Fruit fly (Drosophila melanogaster): ENCODE results near the gene CG14147.

CG14147 gene

dm6 chr3L:10972348-10972747 is at the start of gene CG14147:
Gene CG14147 (plus strand): TSS chr3L:10972648.
- no peak for TF ChIP-seq tj (GFP tag; optimal IDR thresholded peaks at IDR 0.05)
- no peak for TF ChIP-seq kay (GFP tag; ENCODE audit: borderline replicate concordance)
- no peak for TF ChIP-seq cnc (optimal IDR thresholded peaks at IDR 0.05)
- no peak for TF ChIP-seq Clk (GFP tag; optimal IDR thresholded peaks at IDR 0.05)
- no peak for TF ChIP-seq Hr96 (GFP tag; optimal IDR thresholded peaks at IDR 0.05)
- no peak for TF ChIP-seq Crg-1 (GFP tag; optimal IDR thresholded peaks at IDR 0.05)
- no peak for TF ChIP-seq Mnt (GFP tag; optimal IDR thresholded peaks at IDR 0.05)
- no peak for TF ChIP-seq bab1 (GFP tag; optimal IDR thresholded peaks at IDR 0.05)
- TF ChIP-seq CG33017 (tag; optimal IDR thresholded peaks at IDR 0.05) = no peak
- no peak for TF ChIP-seq toe (GFP tag; optimal IDR thresholded peaks at IDR 0.05)
- no peak for TF ChIP-seq CG5204 (GFP tag; optimal IDR thresholded peaks at IDR 0.05)

dm6 chr3L:10922973-10923372 is 49.5 kb upstream of the CG14147 start:
- TF ChIP-seq toe (GFP tag; optimal IDR thresholded peaks at IDR 0.05) (no peak), CG7101 (tag; optimal IDR thresholded peaks at IDR 0.05) (no peak), Clk (GFP tag; optimal IDR thresholded peaks at IDR 0.05) (no peak), cnc (optimal IDR thresholded peaks at IDR 0.05) (no peak), CG12768 (GFP tag; optimal IDR thresholded peaks at IDR 0.05) (no peak)

DNA sequence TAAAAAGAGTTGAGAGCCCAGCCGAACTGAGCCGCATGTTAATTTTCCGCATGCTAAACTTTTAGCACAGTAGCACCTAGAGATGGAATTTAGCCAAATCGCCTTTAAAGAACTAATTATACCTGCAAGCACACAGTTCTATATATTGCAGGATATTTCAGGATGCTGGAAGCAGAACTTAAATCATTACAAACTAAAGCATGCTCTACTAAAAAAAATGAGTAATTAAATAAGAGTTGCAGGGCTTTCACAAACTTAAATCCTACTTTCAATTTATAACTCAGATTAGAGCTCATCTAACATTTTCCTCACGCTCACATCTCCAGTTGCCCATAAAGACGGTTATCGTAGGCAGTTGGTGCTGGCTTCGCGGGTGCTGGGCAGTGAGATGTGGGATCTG is 47.8 kb upstream of the CG14147 start:
- TF ChIP-seq tj (GFP tag; optimal IDR thresholded peaks at IDR 0.05) = no peak
- no peak for TF ChIP-seq CG12768 (GFP tag; optimal IDR thresholded peaks at IDR 0.05)
- TF ChIP-seq CG5204 (GFP tag; optimal IDR thresholded peaks at IDR 0.05) = no peak
- no peak for TF ChIP-seq cic (GFP tag; optimal IDR thresholded peaks at IDR 0.05)
- TF ChIP-seq CG33017 (tag; optimal IDR thresholded peaks at IDR 0.05) = no peak
- TF ChIP-seq bab1 (GFP tag; optimal IDR thresholded peaks at IDR 0.05) = no peak
- no peak for TF ChIP-seq kay (GFP tag; ENCODE audit: borderline replicate concordance)
- TF ChIP-seq Hr96 (GFP tag; optimal IDR thresholded peaks at IDR 0.05) = no peak
- no peak for TF ChIP-seq Clk (GFP tag; optimal IDR thresholded peaks at IDR 0.05)
- TF ChIP-seq CG7101 (tag; optimal IDR thresholded peaks at IDR 0.05) = no peak
- no peak for TF ChIP-seq CG11617 (GFP tag; optimal IDR thresholded peaks at IDR 0.05)
- no peak for TF ChIP-seq ovo (GFP tag; optimal IDR thresholded peaks at IDR 0.05)
- TF ChIP-seq CG14711 (tag; optimal IDR thresholded peaks at IDR 0.05) = no peak
- no peak for TF ChIP-seq CG1620 (GFP tag; optimal IDR thresholded peaks at IDR 0.05)

dm6 chr3L:10927349-10927748 is 45.1 kb upstream of the CG14147 start:
- TF ChIP-seq CG14711 (tag; optimal IDR thresholded peaks at IDR 0.05) (no peak), Clk (GFP tag; optimal IDR thresholded peaks at IDR 0.05) (no peak), CG7045 (GFP tag; optimal IDR thresholded peaks at IDR 0.05) (no peak), CG7101 (tag; optimal IDR thresholded peaks at IDR 0.05) (no peak), CG11617 (GFP tag; optimal IDR thresholded peaks at IDR 0.05) (no peak), Mnt (GFP tag; optimal IDR thresholded peaks at IDR 0.05) (no peak), ovo (GFP tag; optimal IDR thresholded peaks at IDR 0.05) (no peak), tj (GFP tag; optimal IDR thresholded peaks at IDR 0.05) (no peak), CG5204 (GFP tag; optimal IDR thresholded peaks at IDR 0.05) (no peak), CG1620 (GFP tag; optimal IDR thresholded peaks at IDR 0.05) (no peak), cnc (optimal IDR thresholded peaks at IDR 0.05) (no peak)

- TF ChIP-seq CG7101 (tag; optimal IDR thresholded peaks at IDR 0.05) (no peak), CG14711 (tag; optimal IDR thresholded peaks at IDR 0.05) (no peak), CG1620 (GFP tag; optimal IDR thresholded peaks at IDR 0.05) (no peak), cic (GFP tag; optimal IDR thresholded peaks at IDR 0.05) (no peak), CG11617 (GFP tag; optimal IDR thresholded peaks at IDR 0.05) (no peak), pad (GFP tag; optimal IDR thresholded peaks at IDR 0.05) (no peak), Clk (GFP tag; optimal IDR thresholded peaks at IDR 0.05) (no peak), CG33017 (tag; optimal IDR thresholded peaks at IDR 0.05) (no peak), kay (GFP tag; ENCODE audit: borderline replicate concordance) (no peak), Hr96 (GFP tag; optimal IDR thresholded peaks at IDR 0.05) (no peak), Mnt (GFP tag; optimal IDR thresholded peaks at IDR 0.05) (no peak), bab1 (GFP tag; optimal IDR thresholded peaks at IDR 0.05) (no peak), toe (GFP tag; optimal IDR thresholded peaks at IDR 0.05) (no peak), CG5204 (GFP tag; optimal IDR thresholded peaks at IDR 0.05) (no peak), ovo (GFP tag; optimal IDR thresholded peaks at IDR 0.05) (no peak), CG12768 (GFP tag; optimal IDR thresholded peaks at IDR 0.05) (no peak), CG7045 (GFP tag; optimal IDR thresholded peaks at IDR 0.05) (no peak), cnc (optimal IDR thresholded peaks at IDR 0.05) (no peak), tj (GFP tag; optimal IDR thresholded peaks at IDR 0.05) (no peak), Crg-1 (GFP tag; optimal IDR thresholded peaks at IDR 0.05) (no peak)
Measured at dm6 chr3L:10927953-10928352, 44.5 kb upstream of the CG14147 start.

- TF ChIP-seq CG11617 (GFP tag; optimal IDR thresholded peaks at IDR 0.05) (no peak), ovo (GFP tag; optimal IDR thresholded peaks at IDR 0.05) (no peak), CG7045 (GFP tag; optimal IDR thresholded peaks at IDR 0.05) (no peak), cic (GFP tag; optimal IDR thresholded peaks at IDR 0.05) (no peak), CG7101 (tag; optimal IDR thresholded peaks at IDR 0.05) (no peak), Hr96 (GFP tag; optimal IDR thresholded peaks at IDR 0.05) (no peak), CG12768 (GFP tag; optimal IDR thresholded peaks at IDR 0.05) (no peak), cnc (optimal IDR thresholded peaks at IDR 0.05) (no peak), bab1 (GFP tag; optimal IDR thresholded peaks at IDR 0.05) (no peak), tj (GFP tag; optimal IDR thresholded peaks at IDR 0.05) (no peak), kay (GFP tag; ENCODE audit: borderline replicate concordance) (no peak), toe (GFP tag; optimal IDR thresholded peaks at IDR 0.05) (no peak), pad (GFP tag; optimal IDR thresholded peaks at IDR 0.05) (no peak)
Measured at dm6 chr3L:10928801-10929200, 43.6 kb upstream of the CG14147 start.

DNA sequence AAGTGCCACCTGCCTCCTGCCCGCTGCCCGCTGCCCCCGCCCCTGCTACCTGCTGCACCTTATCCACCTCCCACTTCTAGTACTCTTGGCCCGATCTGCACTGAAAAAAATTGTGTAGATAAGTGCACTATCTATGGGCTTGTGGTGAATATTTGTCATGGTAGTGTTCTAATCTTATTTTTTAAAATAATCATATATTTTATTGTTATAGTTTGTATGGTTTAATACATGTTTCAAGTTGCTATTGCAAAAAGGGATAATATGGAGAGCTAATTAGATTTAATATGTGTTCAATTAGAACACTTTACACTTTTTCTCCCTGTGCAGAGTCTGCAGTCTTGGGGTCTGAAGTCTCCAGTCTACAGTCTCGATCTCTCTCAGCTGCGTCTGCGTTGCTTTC is 41.0 kb upstream of the CG14147 start:
- TF ChIP-seq CG12768 (GFP tag; optimal IDR thresholded peaks at IDR 0.05) (no peak), CG14711 (tag; optimal IDR thresholded peaks at IDR 0.05) (no peak), CG7101 (tag; optimal IDR thresholded peaks at IDR 0.05) (no peak), Crg-1 (GFP tag; optimal IDR thresholded peaks at IDR 0.05) (no peak), CG7045 (GFP tag; optimal IDR thresholded peaks at IDR 0.05) (no peak), CG1620 (GFP tag; optimal IDR thresholded peaks at IDR 0.05) (no peak), CG33017 (tag; optimal IDR thresholded peaks at IDR 0.05) (no peak), toe (GFP tag; optimal IDR thresholded peaks at IDR 0.05) (no peak), cic (GFP tag; optimal IDR thresholded peaks at IDR 0.05) (no peak), CG5204 (GFP tag; optimal IDR thresholded peaks at IDR 0.05) (no peak), cnc (optimal IDR thresholded peaks at IDR 0.05) (no peak), Hr96 (GFP tag; optimal IDR thresholded peaks at IDR 0.05) (no peak), CG11617 (GFP tag; optimal IDR thresholded peaks at IDR 0.05) (no peak), tj (GFP tag; optimal IDR thresholded peaks at IDR 0.05) (no peak), Mnt (GFP tag; optimal IDR thresholded peaks at IDR 0.05) (no peak), ovo (GFP tag; optimal IDR thresholded peaks at IDR 0.05) (no peak), Clk (GFP tag; optimal IDR thresholded peaks at IDR 0.05) (no peak)
